Fruit fly (Drosophila melanogaster) whole organism, wandering third instar larva: Measurements from ENCODE around the gene Pvf3.
A peak's percentile ranks its signal among the peaks of the same experiment; 100 is the strongest.

ENCODE experiments used
- CrebA ChIP-seq: fragments of 200-800 bp; sonication (Bioruptor generic); optimal IDR thresholded peaks from 2 replicates; lab custom pipeline; 2016; ENCODE audit warnings: missing biosample characterization, mild to moderate bottlenecking, missing genetic modification characterization, borderline replicate concordance
- Dfd ChIP-seq: fragments of >200 bp; optimal IDR thresholded peaks from 2 replicates; lab custom pipeline; 2017; ENCODE audit warnings: missing biosample characterization, missing genetic modification characterization
- Dif ChIP-seq: fragments of 200-275, 200-300 bp; sonication (Bioruptor generic); optimal IDR thresholded peaks from 2 replicates; lab custom pipeline; 2018; ENCODE audit warnings: missing biosample characterization, missing genetic modification characterization; ENCODE audit not compliant: partially characterized antibody
- GATAd ChIP-seq: sonication (Bioruptor generic); optimal IDR thresholded peaks from 2 replicates; lab custom pipeline; 2016; ENCODE audit warnings: missing biosample characterization, missing genetic modification characterization
- HLH106 ChIP-seq: fragments of 200-800 bp; optimal IDR thresholded peaks from 3 replicates; lab custom pipeline; 2019; ENCODE audit warnings: missing biosample characterization, mild to moderate bottlenecking, missing genetic modification characterization, moderate library complexity
- Hr78 ChIP-seq: fragments of >200 bp; optimal IDR thresholded peaks from 2 replicates; lab custom pipeline; 2017; ENCODE audit warnings: missing biosample characterization, missing genetic modification characterization
- Mio ChIP-seq: sonication (Bioruptor generic); optimal IDR thresholded peaks from 2 replicates; lab custom pipeline; 2016; ENCODE audit warnings: missing biosample characterization, missing genetic modification characterization
- Myc ChIP-seq: fragments of >200 bp; optimal IDR thresholded peaks from 2 replicates; lab custom pipeline; 2017
- N ChIP-seq: fragments of >200 bp; optimal IDR thresholded peaks from 2 replicates; lab custom pipeline; 2018; ENCODE audit warnings: missing biosample characterization, missing external identifiers, missing genetic modification characterization
- Rel ChIP-seq, 2 experiments: fragments of 200-800 bp; sonication (Bioruptor generic) in 1 of 2; optimal IDR thresholded peaks; 2 replicates in 1 of 2; 3 replicates in 1 of 2; lab custom pipeline; 2016 to 2019; ENCODE audit warnings: mild to moderate bottlenecking in 2 of 2, missing biosample characterization in 2 of 2, missing genetic modification characterization in 2 of 2, moderate library complexity in 1 of 2
- Vsx2 ChIP-seq: fragments of 200-300, 225-300 bp; sonication (Bioruptor generic); optimal IDR thresholded peaks from 2 replicates; lab custom pipeline; 2018; ENCODE audit warnings: missing biosample characterization, missing genetic modification characterization; ENCODE audit not compliant: partially characterized antibody
- br ChIP-seq: fragments of 200-800 bp; sonication (Bioruptor generic); optimal IDR thresholded peaks from 2 replicates; lab custom pipeline; 2016; ENCODE audit warnings: missing biosample characterization, missing genetic modification characterization
- dl ChIP-seq, 2 experiments: fragments of 175-275, 200-275 bp in 1 of 2; fragments of 200-275 bp in 1 of 2; sonication (Bioruptor generic); optimal IDR thresholded peaks; lab custom pipeline; 2018; ENCODE audit warnings: mild to moderate bottlenecking in 2 of 2, missing biosample characterization in 2 of 2, missing genetic modification characterization in 2 of 2, moderate library complexity in 2 of 2; ENCODE audit not compliant: partially characterized antibody in 2 of 2, insufficient read depth in 1 of 2
- dmrt93B ChIP-seq: fragments of 200-800 bp; sonication (Bioruptor generic); optimal IDR thresholded peaks from 2 replicates; lab custom pipeline; 2018; ENCODE audit warnings: missing biosample characterization, mild to moderate bottlenecking, missing genetic modification characterization
- dsf ChIP-seq: sonication (Bioruptor generic); optimal IDR thresholded peaks from 2 replicates; lab custom pipeline; 2016; ENCODE audit warnings: missing biosample characterization, missing genetic modification characterization, borderline replicate concordance
- ey ChIP-seq: fragments of 200-800 bp; sonication (Bioruptor generic); optimal IDR thresholded peaks from 2 replicates; lab custom pipeline; 2016; ENCODE audit warnings: missing biosample characterization, missing genetic modification characterization
- foxo ChIP-seq, 2 experiments: fragments of 200-800 bp; sonication (Bioruptor generic); optimal IDR thresholded peaks; 2 replicates in 1 of 2; 3 replicates in 1 of 2; lab custom pipeline; 2016 to 2017; ENCODE audit warnings: missing biosample characterization in 2 of 2, missing genetic modification characterization in 2 of 2
- fru ChIP-seq: fragments of 200-800 bp; sonication (Bioruptor generic); optimal IDR thresholded peaks from 3 replicates; lab custom pipeline; 2016; ENCODE audit warnings: missing biosample characterization, mild to moderate bottlenecking, missing genetic modification characterization
- h ChIP-seq: fragments of 200-800 bp; sonication (Bioruptor generic); optimal IDR thresholded peaks from 3 replicates; lab custom pipeline; 2016; ENCODE audit warnings: missing biosample characterization, mild to moderate bottlenecking, missing genetic modification characterization
- rgr ChIP-seq: fragments of 200-800 bp; sonication (Bioruptor generic); optimal IDR thresholded peaks from 3 replicates; lab custom pipeline; 2016; ENCODE audit warnings: missing biosample characterization, mild to moderate bottlenecking, missing genetic modification characterization
- sage ChIP-seq: fragments of 200-800 bp; sonication (Bioruptor generic); optimal IDR thresholded peaks from 2 replicates; lab custom pipeline; 2016; ENCODE audit warnings: missing biosample characterization, mild to moderate bottlenecking, missing genetic modification characterization
- sv ChIP-seq: fragments of 200-800 bp; sonication (Bioruptor generic); optimal IDR thresholded peaks from 3 replicates; lab custom pipeline; 2016; ENCODE audit warnings: missing biosample characterization, missing genetic modification characterization
- tai ChIP-seq: sonication (Bioruptor generic); optimal IDR thresholded peaks from 2 replicates; lab custom pipeline; 2016; ENCODE audit warnings: missing biosample characterization, missing genetic modification characterization
- usp ChIP-seq: fragments of >200 bp; optimal IDR thresholded peaks from 2 replicates; lab custom pipeline; 2017; ENCODE audit warnings: missing biosample characterization, missing genetic modification characterization
- woc ChIP-seq: sonication (Bioruptor generic); optimal IDR thresholded peaks from 2 replicates; lab custom pipeline; 2016; ENCODE audit warnings: missing biosample characterization, mild to moderate bottlenecking, missing genetic modification characterization

Gene Pvf3

DNA sequence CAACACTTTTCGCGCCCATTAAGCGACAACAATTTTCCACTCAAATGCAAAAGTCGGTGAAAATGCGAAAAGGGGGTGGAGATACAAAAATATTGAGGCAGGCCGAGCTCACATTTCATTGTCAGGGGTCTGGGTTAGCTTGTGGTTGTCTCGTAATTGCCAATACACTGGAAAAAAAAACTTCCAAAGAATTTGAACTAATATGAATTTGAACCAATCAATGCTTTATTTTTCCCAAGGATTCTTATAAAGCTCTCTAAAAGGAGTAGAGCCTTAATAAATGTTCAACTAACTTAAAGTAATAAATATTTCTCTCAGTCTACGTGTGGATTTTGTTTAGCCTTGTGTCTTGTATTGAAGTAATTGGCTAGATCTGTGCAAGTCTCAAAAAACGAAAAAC, 84.5 kb downstream of the Pvf3 start:
- TF ChIP-seq N (GFP tag; lab: Kevin White, UChicago) (no peak), Rel (GFP tag; optimal IDR thresholded peaks at IDR 0.05; lab: Kevin White, UChicago) (no peak), Rel (tag; optimal IDR thresholded peaks at IDR 0.05; lab: Kevin White, UChicago) (no peak), h (GFP tag; lab: Kevin White, UChicago) (no peak), foxo (GFP tag; optimal IDR thresholded peaks at IDR 0.05; lab: Kevin White, UChicago) (no peak), CrebA (no peak), dl (GFP tag; optimal IDR thresholded peaks at IDR 0.05; lab: Kevin White, UChicago; ENCODE audit: insufficient read depth in 1 of 2, partially characterized antibody in 2 of 2) (no peak)

DNA sequence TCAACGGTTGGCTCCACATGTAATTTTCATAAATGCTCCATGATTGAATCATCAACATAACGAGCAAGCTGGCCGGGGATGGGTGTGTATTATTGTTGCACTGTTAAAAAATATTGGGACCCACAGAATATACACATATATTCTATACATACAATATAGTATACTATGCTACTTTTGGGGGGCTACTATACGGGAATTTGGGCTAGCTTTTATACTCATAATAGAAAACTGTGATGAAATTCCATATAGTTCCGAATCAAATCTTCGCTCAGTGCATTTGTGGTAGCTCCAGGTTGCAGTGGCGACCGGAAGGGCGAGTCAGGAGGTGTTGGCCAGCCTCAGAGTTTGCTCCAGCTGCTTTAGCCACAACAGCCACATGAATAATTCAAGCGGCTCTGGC, 85.6 kb downstream of the Pvf3 start:
- peak; percentile 16 for TF ChIP-seq h (GFP tag; lab: Kevin White, UChicago)
- peak; percentile 26 for TF ChIP-seq fru (GFP tag; lab: Kevin White, UChicago)
- TF ChIP-seq HLH106 (tag; lab: Kevin White, UChicago): peak; percentile 3
- TF ChIP-seq ey (GFP tag; lab: Kevin White, UChicago): no peak
- TF ChIP-seq foxo (GFP tag; optimal IDR thresholded peaks at IDR 0.05; lab: Kevin White, UChicago): peak in 1 of 2 experiments; percentile 22
- no peak for TF ChIP-seq usp (GFP tag; lab: Kevin White, UChicago)

DNA sequence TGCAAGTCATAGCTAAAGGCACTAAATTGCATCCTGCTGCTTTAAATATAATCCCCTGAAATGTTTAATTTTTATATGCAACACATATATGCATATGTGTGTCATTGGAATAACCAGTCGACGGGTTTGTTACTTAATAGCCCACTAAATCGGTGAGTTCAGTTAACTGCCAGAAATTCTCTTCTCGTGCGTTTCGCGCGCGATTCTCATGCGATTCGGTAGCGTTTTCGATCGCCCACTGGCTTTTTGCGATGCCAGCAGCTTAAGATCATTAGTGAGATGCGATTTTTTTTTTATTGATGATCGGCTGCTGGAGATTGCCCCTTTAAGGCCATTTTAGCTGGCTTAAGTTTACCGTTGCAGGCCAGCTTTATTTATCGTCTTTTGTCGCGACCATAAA, 86.3 kb downstream of the Pvf3 start:
- peak; percentile 59 for TF ChIP-seq Myc (lab: Kevin White, UChicago)
- no peak for TF ChIP-seq Hr78 (GFP tag; lab: Kevin White, UChicago)

DNA sequence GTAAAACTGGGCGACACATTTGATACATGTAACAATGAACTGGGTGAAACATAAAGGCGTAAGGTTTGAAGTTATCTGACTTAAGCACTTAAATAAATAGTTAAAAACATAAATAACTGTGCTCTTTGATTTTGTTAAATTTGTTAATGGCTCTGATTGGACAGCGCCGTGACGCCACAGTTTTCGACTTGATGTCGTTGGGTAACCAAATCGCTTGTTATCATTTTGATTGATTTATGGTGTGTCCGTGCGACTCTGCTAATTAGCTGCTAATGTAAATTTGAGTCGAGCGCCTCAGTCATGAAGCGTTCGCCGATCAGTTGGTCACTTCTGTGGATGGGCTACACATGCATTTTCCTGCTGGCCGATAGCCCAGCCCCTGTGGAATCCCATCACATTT, 89.8 kb downstream of the Pvf3 start, which contains the start of gene Ugt307A1:
Gene Ugt307A1, plus strand, starts transcription at position 301 of the 400 bp plus-strand sequence.
- TF ChIP-seq rgr (no peak), HLH106 (tag; lab: Kevin White, UChicago) (no peak), h (GFP tag; lab: Kevin White, UChicago) (no peak), Mio (GFP tag; lab: Kevin White, UChicago) (no peak), br (GFP tag; lab: Kevin White, UChicago) (no peak), sv (GFP tag; lab: Kevin White, UChicago) (no peak), CrebA (no peak), Vsx2 (GFP tag; lab: Kevin White, UChicago) (no peak), sage (GFP tag; lab: Kevin White, UChicago) (no peak), Myc (lab: Kevin White, UChicago) (no peak), Dif (GFP tag; lab: Kevin White, UChicago) (no peak), GATAd (GFP tag; lab: Kevin White, UChicago) (no peak)

DNA sequence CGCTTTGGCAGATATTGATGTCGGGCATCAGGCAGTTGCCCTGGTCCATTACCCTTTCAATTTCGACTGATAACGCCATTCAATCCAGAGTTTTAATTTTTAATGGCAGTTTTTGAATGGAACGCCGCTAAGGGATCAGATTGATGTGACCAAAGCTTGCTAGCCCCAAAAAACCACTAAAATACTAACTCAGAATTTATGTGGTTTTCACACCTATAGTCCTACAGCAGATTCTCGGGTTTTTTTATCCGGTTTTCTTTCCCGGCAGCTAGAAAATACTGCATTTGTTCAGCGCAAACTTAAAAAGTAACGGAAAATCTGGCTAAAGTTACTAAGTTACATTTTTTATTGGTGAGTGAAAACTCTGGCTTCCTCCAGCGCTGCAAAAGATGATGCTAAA, 91.8 kb downstream of the Pvf3 start, which contains the start of gene Nuf2:
Gene Nuf2, minus strand, starts transcription at position 151 of the 400 bp plus-strand sequence.
- TF ChIP-seq N (GFP tag; lab: Kevin White, UChicago): peak; percentile 83
- TF ChIP-seq ey (GFP tag; lab: Kevin White, UChicago): no peak
- peak; percentile 33 for TF ChIP-seq Myc (lab: Kevin White, UChicago)

DNA sequence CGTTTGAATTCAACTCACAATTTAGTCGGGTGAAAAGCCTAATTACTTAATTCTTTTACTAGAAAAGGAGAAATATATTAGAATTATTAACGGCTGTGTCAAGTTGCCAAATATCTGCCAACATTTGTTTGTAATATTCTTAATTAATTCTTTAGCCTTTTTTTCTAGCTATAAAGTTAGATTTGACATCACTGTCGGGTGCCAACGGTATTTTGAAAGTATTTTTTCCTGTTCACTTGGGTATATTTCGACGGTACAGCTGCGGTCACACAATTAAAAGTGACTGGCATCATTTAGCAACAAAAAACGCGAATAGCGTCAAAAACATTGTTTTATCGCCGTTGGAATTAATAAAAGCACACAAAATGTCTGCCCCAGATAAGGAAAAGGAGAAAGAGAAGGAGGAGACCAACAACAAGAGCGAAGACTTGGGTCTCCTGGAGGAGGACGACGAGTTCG, 93.7 kb downstream of the Pvf3 start, which contains the start of gene Sem1:
Gene Sem1, plus strand, starts transcription at position 266 of the 459 bp plus-strand sequence.
- TF ChIP-seq Myc (lab: Kevin White, UChicago) (peak; percentile 85), dsf (GFP tag; lab: Kevin White, UChicago) (no peak), HLH106 (tag; lab: Kevin White, UChicago) (peak; percentile 3), Dif (GFP tag; lab: Kevin White, UChicago) (no peak), dmrt93B (GFP tag; lab: Kevin White, UChicago) (no peak), sage (GFP tag; lab: Kevin White, UChicago) (no peak), tai (GFP tag; lab: Kevin White, UChicago) (peak; percentile 18), woc (GFP tag; lab: Kevin White, UChicago) (peak; percentile 78), Rel (GFP tag; optimal IDR thresholded peaks at IDR 0.05; lab: Kevin White, UChicago) (no peak), Rel (tag; optimal IDR thresholded peaks at IDR 0.05; lab: Kevin White, UChicago) (peak; percentile 41), Dfd (GFP tag; lab: Kevin White, UChicago) (no peak)

DNA sequence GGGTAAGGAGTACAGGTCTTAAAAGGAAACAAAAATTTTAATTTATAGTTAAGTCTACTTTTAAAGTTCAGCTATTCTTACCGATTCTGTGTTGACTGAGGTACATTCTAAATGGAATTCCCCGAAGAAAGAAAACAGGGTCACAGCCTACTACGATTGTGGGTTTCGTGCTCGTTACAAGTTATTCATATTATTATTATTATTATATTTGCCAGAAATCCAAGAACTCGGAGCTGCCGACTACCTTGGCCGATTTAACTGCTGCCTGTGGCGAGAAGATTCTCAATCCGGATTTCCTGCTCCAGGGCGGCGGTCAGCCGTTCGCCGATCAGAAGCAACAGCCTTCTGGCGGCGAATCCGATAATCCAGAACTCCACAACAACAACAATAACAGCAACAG, 96.7 kb downstream of the Pvf3 start, which contains the start of gene Mst27D:
Gene Mst27D, minus strand, starts transcription at position 101 of the 400 bp plus-strand sequence.
- no peak for TF ChIP-seq dmrt93B (GFP tag; lab: Kevin White, UChicago)
- TF ChIP-seq tai (GFP tag; lab: Kevin White, UChicago): no peak
- no peak for TF ChIP-seq rgr
- no peak for TF ChIP-seq Myc (lab: Kevin White, UChicago)
- no peak for TF ChIP-seq Dfd (GFP tag; lab: Kevin White, UChicago)
- no peak for TF ChIP-seq usp (GFP tag; lab: Kevin White, UChicago)
- TF ChIP-seq Mio (GFP tag; lab: Kevin White, UChicago): no peak
- TF ChIP-seq Vsx2 (GFP tag; lab: Kevin White, UChicago): no peak
- TF ChIP-seq GATAd (GFP tag; lab: Kevin White, UChicago): no peak
